Fruit fly (Drosophila melanogaster) S2 (cell line): Measurements from ENCODE around the gene Prosalpha2.

Experiments used
- CG8478 ChIP-seq: fragments of >200 bp; optimal IDR thresholded peaks from 2 replicates; lab custom pipeline; 2018
- CTCF ChIP-seq, 2 experiments: fragments of >200 bp; optimal IDR thresholded peaks; 2 replicates each; lab custom pipeline; 2018

The Prosalpha2 gene

dm6 chr3R:12431030-12431489, at the start of gene Prosalpha2:
Prosalpha2 (plus strand) TSS chr3R:12431321.
- TF ChIP-seq CG8478 (no peak), CTCF (optimal IDR thresholded peaks at IDR 0.05; lab: Kevin White, UChicago) (no peak)

dm6 chr3R:12382563-12382962, 48.6 kb upstream of the Prosalpha2 start, which contains the start of gene CG10035:
CG10035 (minus strand) TSS chr3R:12382691.
- no peak for TF ChIP-seq CTCF (optimal IDR thresholded peaks at IDR 0.05; lab: Kevin White, UChicago)

- TF ChIP-seq CTCF (optimal IDR thresholded peaks at IDR 0.05; lab: Kevin White, UChicago) (no peak), CG8478 (no peak)
Measured at dm6 chr3R:12383036-12383435, 48.1 kb upstream of the Prosalpha2 start, which contains the start of gene GstD11. GstD11 (plus strand) TSS chr3R:12383336.

- TF ChIP-seq CG8478 (no peak), CTCF (optimal IDR thresholded peaks at IDR 0.05; lab: Kevin White, UChicago) (peak in 1 of 2 experiments; percentile 29)
Measured at dm6 chr3R:12383784-12384183, 47.3 kb upstream of the Prosalpha2 start.

dm6 chr3R:12384274-12384673, 46.8 kb upstream of the Prosalpha2 start:
- TF ChIP-seq CTCF (optimal IDR thresholded peaks at IDR 0.05; lab: Kevin White, UChicago) = no peak
- no peak for TF ChIP-seq CG8478

dm6 chr3R:12385949-12386348, 45.2 kb upstream of the Prosalpha2 start, which contains the start of gene Sol1:
Sol1 (plus strand) TSS chr3R:12386249.
- TF ChIP-seq CG8478 (no peak), CTCF (optimal IDR thresholded peaks at IDR 0.05; lab: Kevin White, UChicago) (no peak)

- no peak for TF ChIP-seq CTCF (optimal IDR thresholded peaks at IDR 0.05; lab: Kevin White, UChicago)
- TF ChIP-seq CG8478 = no peak
Measured at dm6 chr3R:12386965-12387364, 44.2 kb upstream of the Prosalpha2 start, which contains the start of gene CG33098. CG33098 (plus strand) TSS chr3R:12387188.

dm6 chr3R:12395880-12396279, 35.2 kb upstream of the Prosalpha2 start, which contains the start of the genes CG10096 and CG10097:
CG10096 (minus strand) TSS chr3R:12395980.
CG10097 (minus strand) TSS chr3R:12395980.
- no peak for TF ChIP-seq CG8478
- TF ChIP-seq CTCF (optimal IDR thresholded peaks at IDR 0.05; lab: Kevin White, UChicago) = no peak

- TF ChIP-seq CG8478 = no peak
- no peak for TF ChIP-seq CTCF (optimal IDR thresholded peaks at IDR 0.05; lab: Kevin White, UChicago)
Measured at dm6 chr3R:12398054-12398453, 33.1 kb upstream of the Prosalpha2 start.

- TF ChIP-seq CTCF (optimal IDR thresholded peaks at IDR 0.05; lab: Kevin White, UChicago) = no peak
Measured at dm6 chr3R:12398620-12399247, 32.4 kb upstream of the Prosalpha2 start, which contains the start of gene Cyp9f3. Cyp9f3 (minus strand) TSS chr3R:12398929.

dm6 chr3R:12401672-12402296, 29.3 kb upstream of the Prosalpha2 start, which contains the start of gene DNAlig3:
DNAlig3 (minus strand) TSS chr3R:12401839.
- no peak for TF ChIP-seq CG8478
- peak; percentile 6 to 13 for TF ChIP-seq CTCF (optimal IDR thresholded peaks at IDR 0.05; lab: Kevin White, UChicago)

dm6 chr3R:12402935-12403334, 28.2 kb upstream of the Prosalpha2 start:
- no peak for TF ChIP-seq CTCF (optimal IDR thresholded peaks at IDR 0.05; lab: Kevin White, UChicago)
- TF ChIP-seq CG8478 = no peak

dm6 chr3R:12405134-12405533, 26.0 kb upstream of the Prosalpha2 start:
- TF ChIP-seq CG8478 (no peak), CTCF (optimal IDR thresholded peaks at IDR 0.05; lab: Kevin White, UChicago) (no peak)

dm6 chr3R:12405928-12406234, 25.2 kb upstream of the Prosalpha2 start, which contains the start of gene Cyp9f2:
Cyp9f2 (minus strand) TSS chr3R:12406028.
- TF ChIP-seq CG8478 (no peak), CTCF (optimal IDR thresholded peaks at IDR 0.05; lab: Kevin White, UChicago) (no peak)

dm6 chr3R:12406235-12407196, 24.6 kb upstream of the Prosalpha2 start, which contains the start of gene CG5167:
CG5167 (plus strand) TSS chr3R:12406532.
- TF ChIP-seq CG8478 (no peak), CTCF (optimal IDR thresholded peaks at IDR 0.05; lab: Kevin White, UChicago) (no peak)
